Fruit fly (Drosophila melanogaster): Measurements from ENCODE around the gene CG9801.

Gene CG9801

dm6 chr3R:8747134-8747870 is at the start of gene CG9801, which contains the start of gene Nasp (continued):
- TF ChIP-seq seq (GFP tag; IDR thresholded peaks at IDR 0.05) (no peak), zen (tag; optimal IDR thresholded peaks at IDR 0.05) (peak; percentile 54), Hsf (GFP tag; optimal IDR thresholded peaks at IDR 0.05) (peak; percentile 23), CG4360 (GFP tag; IDR thresholded peaks at IDR 0.05) (no peak), Antp (GFP tag; optimal IDR thresholded peaks at IDR 0.05) (peak; percentile 50), slbo (GFP tag; IDR thresholded peaks at IDR 0.05) (peak; percentile 31; the same call in 1 of the 2 replicates), CG17802 (tag; optimal IDR thresholded peaks at IDR 0.05) (no peak), Lpt (GFP tag; optimal IDR thresholded peaks at IDR 0.05) (no peak), pb (GFP tag; optimal IDR thresholded peaks at IDR 0.05) (peak; percentile 39), CG3847 (GFP tag; IDR thresholded peaks at IDR 0.05) (peak; percentile 69), Scr (GFP tag; IDR thresholded peaks at IDR 0.05; ENCODE audit: partially characterized antibody) (peak; percentile 70), en (GFP tag; optimal IDR thresholded peaks at IDR 0.05) (no peak), tx (GFP tag; optimal IDR thresholded peaks at IDR 0.05) (peak; percentile 15), ac (GFP tag; optimal IDR thresholded peaks at IDR 0.05) (no peak), CG3163 (GFP tag; optimal IDR thresholded peaks at IDR 0.05) (peak; percentile 46), CG18599 (GFP tag; optimal IDR thresholded peaks at IDR 0.05) (peak; percentile 13), croc (GFP tag; conservative IDR thresholded peaks at IDR 0.05) (no peak), stwl (tag; optimal IDR thresholded peaks at IDR 0.05) (peak; percentile 99), CG17568 (GFP tag; optimal IDR thresholded peaks at IDR 0.05) (no peak), lov (optimal IDR thresholded peaks at IDR 0.05) (no peak), lov (GFP tag; IDR thresholded peaks at IDR 0.05) (no peak), Dfd (GFP tag; optimal IDR thresholded peaks at IDR 0.05) (no peak), gem (tag; optimal IDR thresholded peaks at IDR 0.05) (no peak), wor (GFP tag; IDR thresholded peaks at IDR 0.05) (no peak), CG30431 (GFP tag; optimal IDR thresholded peaks at IDR 0.05) (no peak), lab (GFP tag; optimal IDR thresholded peaks at IDR 0.05) (peak; percentile 63), vfl (GFP tag; optimal IDR thresholded peaks at IDR 0.05) (peak; percentile 21), Oli (tag; optimal IDR thresholded peaks at IDR 0.05) (no peak), cato (GFP tag; optimal IDR thresholded peaks at IDR 0.05; ENCODE audit: borderline replicate concordance) (no peak), D (optimal IDR thresholded peaks at IDR 0.05) (no peak), D (GFP tag; optimal IDR thresholded peaks at IDR 0.05) (no peak), CG17829 (tag; optimal IDR thresholded peaks at IDR 0.05) (peak; percentile 57), chinmo (GFP tag; IDR thresholded peaks at IDR 0.05; ENCODE audit: partially characterized antibody) (peak; percentile 82; the same call in 2 of the 4 replicates), bcd (GFP tag; optimal IDR thresholded peaks at IDR 0.05) (peak; percentile 28), E2f1 (GFP tag; IDR thresholded peaks at IDR 0.05) (peak; percentile 42; the same call in 1 of the 2 replicates), pzg (GFP tag; optimal IDR thresholded peaks at IDR 0.05) (peak; percentile 97), Fer3 (tag; optimal IDR thresholded peaks at IDR 0.05) (no peak), kni (GFP tag; optimal IDR thresholded peaks at IDR 0.05) (peak; percentile 44), CG4707 (GFP tag; optimal IDR thresholded peaks at IDR 0.05) (no peak), CG7928 (GFP tag; optimal IDR thresholded peaks at IDR 0.05) (peak; percentile 22), CHES-1-like (GFP tag; optimal IDR thresholded peaks at IDR 0.05) (peak; percentile 62), mirr (GFP tag; optimal IDR thresholded peaks at IDR 0.05) (peak; percentile 30), ssp (GFP tag; IDR thresholded peaks at IDR 0.05) (peak; percentile 45; the same call in 1 of the 2 replicates), Gug (GFP tag; IDR thresholded peaks at IDR 0.05) (0 out of 4 replicates have a peak, but pooled peaks have one; percentile 12), CG1529 (GFP tag; optimal IDR thresholded peaks at IDR 0.05) (no peak), CG8924 (tag; optimal IDR thresholded peaks at IDR 0.05) (peak; percentile 37), CG13624 (GFP tag; optimal IDR thresholded peaks at IDR 0.05) (peak; percentile 39), Chrac-16 (GFP tag; optimal IDR thresholded peaks at IDR 0.05) (peak; percentile 13), CG4282 (GFP tag; optimal IDR thresholded peaks at IDR 0.05) (no peak), trem (tag; optimal IDR thresholded peaks at IDR 0.05) (peak; percentile 100)
